Fruit fly (Drosophila melanogaster): ENCODE results near the gene idc.

dm6 chr3R:20021152-20021769, 10.4 kb upstream of the idc start, which contains the start of the genes PIG-L and psidin:
- TF ChIP-seq CG8478 (optimal IDR thresholded peaks at IDR 0.05) (no peak), usp (GFP tag; optimal IDR thresholded peaks at IDR 0.05) (no peak)
